Worm (Caenorhabditis elegans): ENCODE data around the gene clec-10.
"Not testable (repeated sequence)": the region's sequence is repeated elsewhere in the genome, so short reads cannot be mapped to it uniquely, and the experiment has no call there.

DNA sequence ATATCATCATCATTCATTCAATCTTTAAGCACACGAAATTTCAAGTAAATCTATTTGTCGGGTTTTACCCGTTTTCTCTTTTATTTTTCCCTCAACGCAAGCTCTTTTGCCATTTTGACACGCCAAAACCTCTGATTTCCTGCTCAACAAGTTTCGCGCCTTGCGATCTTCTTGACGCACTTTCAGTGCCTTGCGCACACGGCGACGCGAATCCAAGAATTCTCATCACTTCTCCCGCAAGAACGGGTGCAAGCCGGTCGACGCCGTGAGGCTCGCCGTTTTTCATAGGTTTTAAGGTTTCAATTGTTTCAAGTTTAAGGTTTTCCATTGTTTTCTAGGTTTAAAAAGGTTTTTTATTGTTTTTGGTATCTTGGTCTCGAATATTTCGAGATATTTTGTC, 14.3 kb downstream of the clec-10 start:
- not testable (repeated sequence) for TF ChIP-seq ztf-11 (tag; optimal IDR thresholded peaks at IDR 0.05); unc-130 (GFP tag; optimal IDR thresholded peaks at IDR 0.05); ces-1 (GFP tag; optimal IDR thresholded peaks at IDR 0.05); snpc-4 (tag; optimal IDR thresholded peaks at IDR 0.05)
